Worm (Caenorhabditis elegans) whole organism, midembryonic: Measurements from ENCODE around the gene cyp-33C9.

ENCODE experiments used
- T22C8.4 ChIP-seq: fragments of 200-800 bp; sonication (Bioruptor generic); IDR thresholded peaks from 2 replicates; pipeline ENCODE4 v1.3.6; 2022; ENCODE audit warnings: missing genetic modification characterization, missing compliant biosample characterization
- cog-1 ChIP-seq: sonication (generic microtip); optimal IDR thresholded peaks from 2 replicates; lab custom pipeline; 2016; ENCODE audit warnings: missing genetic modification characterization, missing compliant biosample characterization
- flt-1 ChIP-seq: fragments of 200-800 bp; sonication (Bioruptor generic); IDR thresholded peaks from 2 replicates; pipeline ENCODE4 v1.3.6; 2022; ENCODE audit warnings: missing genetic modification characterization, missing compliant biosample characterization
- klf-2 ChIP-seq: fragments of 200-800 bp; sonication (Bioruptor generic); conservative IDR thresholded peaks from 2 replicates; pipeline ENCODE4 v1.3.6; 2022; ENCODE audit warnings: missing genetic modification reagents, missing genetic modification characterization, missing compliant biosample characterization
- med-1 ChIP-seq: sonication (generic microtip); optimal IDR thresholded peaks from 2 replicates; lab custom pipeline; 2017; ENCODE audit warnings: missing genetic modification characterization, mild to moderate bottlenecking, missing compliant biosample characterization, antibody characterized with exemption, missing genetic modification reagents; ENCODE audit not compliant: insufficient read depth
- ref-1 ChIP-seq: fragments of 200-800 bp; sonication (Bioruptor generic); conservative IDR thresholded peaks from 2 replicates; pipeline ENCODE4 v1.3.6; 2022; ENCODE audit warnings: missing genetic modification reagents, missing genetic modification characterization, missing compliant biosample characterization
- tab-1 ChIP-seq: fragments of 200-800 bp; sonication (Bioruptor generic); IDR thresholded peaks from 2 replicates; pipeline ENCODE4 v1.3.6; 2022; ENCODE audit warnings: missing genetic modification characterization, missing compliant biosample characterization
- ztf-23 ChIP-seq: fragments of 200-800 bp; sonication (Bioruptor generic); IDR thresholded peaks from 2 replicates; pipeline ENCODE4 v1.3.6; 2022; ENCODE audit warnings: missing genetic modification reagents, missing genetic modification characterization, missing compliant biosample characterization
- ztf-29 ChIP-seq: fragments of 200-800 bp; sonication (Bioruptor generic); IDR thresholded peaks from 2 replicates; pipeline ENCODE4 v1.3.6; 2022; ENCODE audit warnings: missing genetic modification reagents, missing genetic modification characterization, missing compliant biosample characterization

Gene cyp-33C9

ce11 chrV:3062078-3062477 is 32.3 kb downstream of the cyp-33C9 start, which contains the start of gene srt-15:
TSS of gene srt-15 (minus strand) at chrV:3062178.
- no peak for TF ChIP-seq T22C8.4 (GFP tag; lab: Robert Waterston, UW)
- no peak for TF ChIP-seq klf-2 (GFP tag; lab: Robert Waterston, UW)
- no peak for TF ChIP-seq med-1 (GFP tag; lab: Kevin White, UChicago)
- no peak for TF ChIP-seq flt-1 (GFP tag; lab: Robert Waterston, UW)
- no peak for TF ChIP-seq ztf-23
- TF ChIP-seq ref-1 (GFP tag; lab: Robert Waterston, UW): no peak
- no peak for TF ChIP-seq cog-1 (tag; lab: Kevin White, UChicago)
- no peak for TF ChIP-seq tab-1 (GFP tag; lab: Robert Waterston, UW)
- TF ChIP-seq ztf-29: no peak

ce11 chrV:3058996-3059395 is 35.4 kb downstream of the cyp-33C9 start, which contains the start of gene str-244:
TSS of gene str-244 (minus strand) at chrV:3059096.
- no peak for TF ChIP-seq tab-1 (GFP tag; lab: Robert Waterston, UW)
- TF ChIP-seq med-1 (GFP tag; lab: Kevin White, UChicago): no peak
- no peak for TF ChIP-seq cog-1 (tag; lab: Kevin White, UChicago)
- TF ChIP-seq ref-1 (GFP tag; lab: Robert Waterston, UW): no peak
- no peak for TF ChIP-seq ztf-29
- no peak for TF ChIP-seq flt-1 (GFP tag; lab: Robert Waterston, UW)
- TF ChIP-seq ztf-23: no peak
- TF ChIP-seq T22C8.4 (GFP tag; lab: Robert Waterston, UW): no peak
- TF ChIP-seq klf-2 (GFP tag; lab: Robert Waterston, UW): no peak

ce11 chrV:3054254-3054653 is 40.1 kb downstream of the cyp-33C9 start, which contains the start of gene C50H11.8:
TSS of gene C50H11.8 (plus strand) at chrV:3054554.
- TF ChIP-seq klf-2 (GFP tag; lab: Robert Waterston, UW) (no peak), ztf-23 (no peak), ztf-29 (no peak)

ce11 chrV:3046364-3046763 is 48.0 kb downstream of the cyp-33C9 start:
- TF ChIP-seq flt-1 (GFP tag; lab: Robert Waterston, UW) (no peak), cog-1 (tag; lab: Kevin White, UChicago) (no peak), med-1 (GFP tag; lab: Kevin White, UChicago) (no peak), ztf-23 (no peak), ref-1 (GFP tag; lab: Robert Waterston, UW) (no peak), T22C8.4 (GFP tag; lab: Robert Waterston, UW) (no peak), klf-2 (GFP tag; lab: Robert Waterston, UW) (no peak), ztf-29 (no peak), tab-1 (GFP tag; lab: Robert Waterston, UW) (no peak)

- TF ChIP-seq tab-1 (GFP tag; lab: Robert Waterston, UW) (no peak), ref-1 (GFP tag; lab: Robert Waterston, UW) (no peak), ztf-23 (no peak), klf-2 (GFP tag; lab: Robert Waterston, UW) (no peak), cog-1 (tag; lab: Kevin White, UChicago) (no peak), flt-1 (GFP tag; lab: Robert Waterston, UW) (no peak), T22C8.4 (GFP tag; lab: Robert Waterston, UW) (no peak), med-1 (GFP tag; lab: Kevin White, UChicago) (no peak), ztf-29 (no peak)
Measured at ce11 chrV:3044837-3045236, 49.5 kb downstream of the cyp-33C9 start, which contains the start of gene F59D6.1. TSS of gene F59D6.1 (plus strand) at chrV:3045137.
